Worm (Caenorhabditis elegans) whole organism, early embryonic: ENCODE results near the gene Y51H4A.5.

Source experiments
- B0310.2 ChIP-seq: sonication (generic microtip); optimal IDR thresholded peaks from 2 replicates; lab custom pipeline; 2016; ENCODE audit warnings: mild to moderate bottlenecking, missing genetic modification characterization, missing compliant biosample characterization
- F13C5.2 ChIP-seq: sonication (generic microtip); optimal IDR thresholded peaks from 2 replicates; lab custom pipeline; 2017; ENCODE audit warnings: mild to moderate bottlenecking, missing genetic modification characterization, inconsistent platforms, missing compliant biosample characterization
- aly-1 ChIP-seq: sonication (generic microtip); optimal IDR thresholded peaks from 2 replicates; lab custom pipeline; 2016; ENCODE audit warnings: missing genetic modification characterization, missing compliant biosample characterization
- ama-1 ChIP-seq: fragments of 150-350 bp; optimal IDR thresholded peaks from 2 replicates; lab custom pipeline; 2014
- ceh-13 ChIP-seq: fragments of 200-800 bp; sonication (Bioruptor generic); optimal IDR thresholded peaks from 2 replicates; lab custom pipeline; 2018; ENCODE audit warnings: mild to moderate bottlenecking, missing genetic modification characterization, missing compliant biosample characterization
- ceh-36 ChIP-seq: sonication (generic microtip); optimal IDR thresholded peaks from 2 replicates; lab custom pipeline; 2016; ENCODE audit warnings: missing genetic modification characterization, inconsistent platforms, missing compliant biosample characterization
- ets-7 ChIP-seq: sonication (generic microtip); optimal IDR thresholded peaks from 2 replicates; lab custom pipeline; 2016; ENCODE audit warnings: missing genotype, missing genetic modification characterization, missing compliant biosample characterization
- flt-1 ChIP-seq: fragments of 200-800 bp; sonication (Bioruptor generic); IDR thresholded peaks from 2 replicates; pipeline ENCODE4 v1.3.6; 2022; ENCODE audit warnings: missing genetic modification characterization, missing compliant biosample characterization
- hmbx-1 ChIP-seq: sonication (generic microtip); optimal IDR thresholded peaks from 2 replicates; lab custom pipeline; 2016; ENCODE audit warnings: mild to moderate bottlenecking, missing genetic modification characterization, missing compliant biosample characterization
- hmg-4 ChIP-seq: fragments of 200-800 bp; sonication (Bioruptor generic); optimal IDR thresholded peaks from 2 replicates; lab custom pipeline; 2018; ENCODE audit warnings: mild to moderate bottlenecking, missing genetic modification characterization, missing compliant biosample characterization
- hnd-1 ChIP-seq: sonication (generic microtip); optimal IDR thresholded peaks from 2 replicates; lab custom pipeline; 2016; ENCODE audit warnings: missing genetic modification characterization, missing compliant biosample characterization
- pes-1 ChIP-seq: fragments of 200-800 bp; sonication (Bioruptor generic); IDR thresholded peaks from 2 replicates; pipeline ENCODE4 v1.3.6; 2022; ENCODE audit warnings: missing genetic modification reagents, missing genetic modification characterization, missing compliant biosample characterization
- scrt-1 ChIP-seq: fragments of 200-800 bp; sonication (Bioruptor generic); IDR thresholded peaks from 2 replicates; pipeline ENCODE4 v1.3.6; 2022; ENCODE audit warnings: missing genetic modification characterization, missing compliant biosample characterization
- sea-1 ChIP-seq: fragments of 200-800 bp; sonication (Bioruptor generic); conservative IDR thresholded peaks from 2 replicates; pipeline ENCODE4 v1.3.6; 2022; ENCODE audit warnings: missing genetic modification characterization, missing compliant biosample characterization
- tbx-11 ChIP-seq: fragments of 200-800 bp; sonication (Bioruptor generic); IDR thresholded peaks from 2 replicates; pipeline ENCODE4 v1.3.6; 2022; ENCODE audit warnings: missing genetic modification characterization, missing compliant biosample characterization
- tbx-37 ChIP-seq: fragments of 200-800 bp; sonication (Bioruptor generic); conservative IDR thresholded peaks from 2 replicates; pipeline ENCODE4 v1.3.6; 2022; ENCODE audit warnings: missing genetic modification reagents, missing genetic modification characterization, missing compliant biosample characterization
- tra-4 ChIP-seq: sonication (generic microtip); optimal IDR thresholded peaks from 2 replicates; lab custom pipeline; 2017; ENCODE audit warnings: missing genetic modification characterization, missing compliant biosample characterization

Gene Y51H4A.5

DNA sequence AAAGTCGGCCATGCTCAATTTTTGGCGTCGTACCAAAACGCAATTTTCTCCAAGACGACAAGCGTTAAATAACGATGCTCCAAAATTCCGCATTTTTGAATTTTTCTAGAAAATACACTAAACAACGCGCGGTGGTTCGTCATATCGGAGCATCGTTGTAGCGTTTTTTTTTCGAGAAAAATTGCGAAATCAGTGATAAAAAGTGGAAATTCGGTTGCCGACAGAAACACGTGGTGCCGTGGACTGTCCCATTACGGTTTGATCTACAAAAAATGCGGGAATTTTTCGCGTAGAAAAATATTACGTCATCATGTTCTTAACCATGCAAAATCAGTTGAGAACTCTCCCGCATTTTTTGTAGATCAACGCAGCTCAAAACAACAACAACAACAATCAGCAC is 33.0 kb downstream of the Y51H4A.5 start:
- TF ChIP-seq pes-1 (GFP tag; lab: Robert Waterston, UW): no peak
- TF ChIP-seq ceh-36: no peak
- TF ChIP-seq flt-1: no peak
- no peak for TF ChIP-seq ama-1 (lab: Kevin White, UChicago)
- no peak for TF ChIP-seq hmg-4 (GFP tag; lab: Kevin White, UChicago)
- TF ChIP-seq tbx-11 (GFP tag; lab: Robert Waterston, UW): no peak
- TF ChIP-seq scrt-1 (GFP tag; lab: Robert Waterston, UW): no peak

- peak; percentile 38; the same call in 1 of the 2 replicates for TF ChIP-seq pes-1 (GFP tag; lab: Robert Waterston, UW)
- TF ChIP-seq tra-4 (tag; lab: Kevin White, UChicago): no peak
- no peak for TF ChIP-seq B0310.2 (tag; lab: Kevin White, UChicago)
- TF ChIP-seq ama-1 (lab: Kevin White, UChicago): no peak
- TF ChIP-seq ets-7 (tag; lab: Kevin White, UChicago): no peak
- TF ChIP-seq hnd-1 (tag; lab: Kevin White, UChicago): no peak
- TF ChIP-seq ceh-36: no peak
Measured at ce11 chrIV:16492327-16492726, 33.6 kb downstream of the Y51H4A.5 start.

DNA sequence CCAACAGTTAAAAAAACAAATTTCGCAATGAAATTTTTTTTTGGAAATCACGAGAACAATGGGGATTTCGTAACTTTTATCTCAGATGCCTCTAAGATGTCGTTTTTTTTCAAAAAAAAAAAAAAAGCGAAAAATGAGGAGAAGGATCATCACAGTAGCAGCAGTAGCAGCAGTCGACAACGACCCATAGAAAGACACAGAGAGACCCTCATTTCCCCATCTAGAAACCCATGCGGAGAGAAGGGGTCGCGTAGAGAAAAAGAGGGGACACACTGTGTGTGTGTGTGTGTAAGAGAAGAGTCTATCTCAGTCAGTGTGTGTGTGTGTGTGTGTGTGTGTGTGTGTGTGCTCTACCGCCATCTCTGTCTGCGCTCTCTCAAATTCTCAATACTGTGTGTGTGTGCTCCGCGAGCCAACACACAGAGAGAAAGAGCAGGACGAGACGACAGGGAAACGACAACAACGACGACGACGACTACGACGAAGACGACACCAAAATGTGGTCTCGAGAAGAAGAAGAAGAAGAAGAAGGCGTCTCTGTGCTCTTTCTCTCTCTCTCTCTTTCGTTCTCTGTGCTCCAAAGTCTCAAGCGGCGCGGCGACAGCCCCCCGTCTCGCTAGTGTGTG is 34.4 kb downstream of the Y51H4A.5 start:
- TF ChIP-seq hmbx-1 (tag; lab: Kevin White, UChicago) (no peak), ceh-36 (peak; percentile 48), tbx-37 (GFP tag; lab: Robert Waterston, UW) (peak; percentile 3; the same call in 1 of the 2 replicates), hmg-4 (GFP tag; lab: Kevin White, UChicago) (peak; percentile 88), B0310.2 (tag; lab: Kevin White, UChicago) (peak; percentile 10), F13C5.2 (tag; lab: Kevin White, UChicago) (peak; percentile 16), tra-4 (tag; lab: Kevin White, UChicago) (no peak), flt-1 (peak; percentile 40), tbx-11 (GFP tag; lab: Robert Waterston, UW) (peak; percentile 6; the same call in 1 of the 2 replicates), aly-1 (tag; lab: Kevin White, UChicago) (no peak)

DNA sequence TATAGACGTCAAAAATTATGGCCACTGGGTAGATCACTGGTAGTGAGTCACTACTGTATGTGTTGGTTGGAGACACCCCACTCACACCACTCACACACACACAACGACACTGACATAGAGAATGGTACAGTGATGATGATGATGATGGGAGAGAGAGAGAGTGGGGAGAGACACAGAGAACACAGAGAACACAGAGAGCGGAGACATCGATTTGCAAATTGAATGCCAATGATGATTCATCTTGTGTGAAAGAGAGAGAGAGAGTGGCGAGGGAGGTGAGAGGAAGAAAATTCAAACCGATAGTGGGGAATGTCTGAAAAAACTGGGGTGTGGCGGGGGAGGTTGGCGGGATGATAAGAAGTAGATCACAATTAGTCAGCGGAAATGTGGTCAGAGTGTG is 36.0 kb downstream of the Y51H4A.5 start:
- TF ChIP-seq hnd-1 (tag; lab: Kevin White, UChicago): no peak
- no peak for TF ChIP-seq pes-1 (GFP tag; lab: Robert Waterston, UW)
- TF ChIP-seq tbx-37 (GFP tag; lab: Robert Waterston, UW): no peak
- TF ChIP-seq ceh-36: no peak
- no peak for TF ChIP-seq ceh-13 (GFP tag; lab: Kevin White, UChicago)
- TF ChIP-seq scrt-1 (GFP tag; lab: Robert Waterston, UW): no peak
- no peak for TF ChIP-seq hmg-4 (GFP tag; lab: Kevin White, UChicago)
- no peak for TF ChIP-seq B0310.2 (tag; lab: Kevin White, UChicago)
- TF ChIP-seq aly-1 (tag; lab: Kevin White, UChicago): no peak
- no peak for TF ChIP-seq tbx-11 (GFP tag; lab: Robert Waterston, UW)

DNA sequence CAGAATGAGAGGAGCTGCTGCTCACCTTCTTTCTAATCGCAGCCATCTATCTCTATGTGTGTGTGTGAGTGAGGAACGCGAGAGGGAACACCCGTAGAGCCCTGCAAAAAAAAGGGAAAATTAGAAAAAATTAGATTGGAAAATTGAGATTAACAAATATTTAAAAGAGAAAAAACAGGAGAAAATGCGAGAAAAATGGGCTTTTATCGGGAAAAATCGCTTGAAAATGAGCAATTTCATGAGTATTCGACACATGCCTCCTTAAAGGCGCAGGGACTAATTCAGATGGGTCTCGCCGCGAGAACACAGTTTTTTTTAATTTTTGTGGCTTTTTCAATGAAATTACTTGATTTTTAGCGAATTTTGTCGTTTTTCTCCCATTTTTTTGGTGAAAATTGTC is 37.0 kb downstream of the Y51H4A.5 start, which contains the start of gene rho-1:
Gene rho-1 (minus strand): TSS at position 101 of the 400 bp plus-strand sequence.
- TF ChIP-seq hmg-4 (GFP tag; lab: Kevin White, UChicago) (no peak), sea-1 (GFP tag; lab: Robert Waterston, UW) (no peak), ama-1 (lab: Kevin White, UChicago) (no peak), aly-1 (tag; lab: Kevin White, UChicago) (no peak), ceh-36 (no peak), tra-4 (tag; lab: Kevin White, UChicago) (no peak), tbx-37 (GFP tag; lab: Robert Waterston, UW) (no peak), ets-7 (tag; lab: Kevin White, UChicago) (no peak), hmbx-1 (tag; lab: Kevin White, UChicago) (no peak), scrt-1 (GFP tag; lab: Robert Waterston, UW) (no peak)

- TF ChIP-seq hmbx-1 (tag; lab: Kevin White, UChicago) (no peak), flt-1 (no peak), sea-1 (GFP tag; lab: Robert Waterston, UW) (no peak), hnd-1 (tag; lab: Kevin White, UChicago) (no peak), aly-1 (tag; lab: Kevin White, UChicago) (no peak), tbx-37 (GFP tag; lab: Robert Waterston, UW) (no peak), pes-1 (GFP tag; lab: Robert Waterston, UW) (no peak), scrt-1 (GFP tag; lab: Robert Waterston, UW) (no peak), ceh-13 (GFP tag; lab: Kevin White, UChicago) (no peak), ceh-36 (no peak), tbx-11 (GFP tag; lab: Robert Waterston, UW) (no peak), ama-1 (lab: Kevin White, UChicago) (no peak), B0310.2 (tag; lab: Kevin White, UChicago) (no peak), F13C5.2 (tag; lab: Kevin White, UChicago) (no peak), ets-7 (tag; lab: Kevin White, UChicago) (no peak), tra-4 (tag; lab: Kevin White, UChicago) (no peak), hmg-4 (GFP tag; lab: Kevin White, UChicago) (no peak)
Measured at ce11 chrIV:16483273-16484204, 42.4 kb downstream of the Y51H4A.5 start.
